Fruit fly (Drosophila melanogaster) whole organism, prepupa: ENCODE data around the gene Cht7.
A peak's percentile ranks its signal among the peaks of the same experiment; 100 is the strongest.

Experiments
- Blimp-1 ChIP-seq: fragments of 200-800 bp; sonication (Bioruptor generic); optimal IDR thresholded peaks from 3 replicates; lab custom pipeline; 2017; ENCODE audit warnings: missing biosample characterization, missing genetic modification characterization, mild to moderate bottlenecking, moderate library complexity, missing genetic modification reagents
- CG10669 ChIP-seq: fragments of 200-800 bp; sonication (Bioruptor generic); optimal IDR thresholded peaks from 3 replicates; lab custom pipeline; 2018; ENCODE audit warnings: missing biosample characterization, mild to moderate bottlenecking, missing genetic modification characterization, moderate library complexity
- CG11762 ChIP-seq: fragments of 200-800 bp; sonication (Bioruptor generic); optimal IDR thresholded peaks from 3 replicates; lab custom pipeline; 2016; ENCODE audit warnings: missing biosample characterization, missing genetic modification characterization; ENCODE audit not compliant: insufficient read depth
- CG15336 ChIP-seq: fragments of 200-800 bp; sonication (Bioruptor generic); IDR thresholded peaks from 2 replicates; pipeline ENCODE4 v1.3.6; 2022; ENCODE audit warnings: missing biosample characterization, missing genetic modification characterization
- CG1621 ChIP-seq: fragments of 200-800 bp; sonication (Bioruptor generic); optimal IDR thresholded peaks from 3 replicates; lab custom pipeline; 2018; ENCODE audit warnings: missing biosample characterization, mild to moderate bottlenecking, missing genetic modification characterization
- CG3032 ChIP-seq: fragments of 200-800 bp; optimal IDR thresholded peaks from 2 replicates; lab custom pipeline; 2019; ENCODE audit warnings: missing biosample characterization, mild to moderate bottlenecking, missing genetic modification characterization, moderate library complexity
- CG31627 ChIP-seq: fragments of 200-800 bp; sonication (Bioruptor generic); optimal IDR thresholded peaks from 3 replicates; lab custom pipeline; 2016; ENCODE audit warnings: missing biosample characterization, missing genetic modification characterization
- CG34406 ChIP-seq: fragments of 200-800 bp; sonication (Bioruptor generic); optimal IDR thresholded peaks from 3 replicates; lab custom pipeline; 2016; ENCODE audit warnings: missing biosample characterization, missing genetic modification characterization
- CG3919 ChIP-seq: fragments of 200-800 bp; sonication (Bioruptor generic); optimal IDR thresholded peaks from 3 replicates; lab custom pipeline; 2016; ENCODE audit warnings: missing biosample characterization, missing genetic modification characterization
- CG4318 ChIP-seq: fragments of 200-800 bp; sonication (Bioruptor generic); optimal IDR thresholded peaks from 3 replicates; lab custom pipeline; 2017; ENCODE audit warnings: missing biosample characterization, mild to moderate bottlenecking, missing genetic modification characterization
- CG6163 ChIP-seq: fragments of 200-800 bp; sonication (Bioruptor generic); IDR thresholded peaks from 3 replicates; pipeline ENCODE4 v1.3.6; 2022; ENCODE audit warnings: missing biosample characterization, missing genetic modification characterization
- CG6792 ChIP-seq: fragments of 200-800 bp; sonication (Bioruptor generic); optimal IDR thresholded peaks from 3 replicates; lab custom pipeline; 2016; ENCODE audit warnings: missing biosample characterization, missing genetic modification characterization
- CG6808 ChIP-seq: fragments of 200-800 bp; sonication (Bioruptor generic); optimal IDR thresholded peaks from 3 replicates; lab custom pipeline; 2017; ENCODE audit warnings: missing biosample characterization, missing genetic modification characterization, mild to moderate bottlenecking, moderate library complexity, missing genetic modification reagents
- CG6854 ChIP-seq: fragments of 200-800 bp; sonication (Bioruptor generic); optimal IDR thresholded peaks from 2 replicates; lab custom pipeline; 2017; ENCODE audit warnings: missing biosample characterization, mild to moderate bottlenecking, missing genetic modification characterization
- CG8119 ChIP-seq: fragments of 200-800 bp; sonication (Bioruptor generic); IDR thresholded peaks from 3 replicates; pipeline ENCODE4 v1.3.6; 2022; ENCODE audit warnings: missing biosample characterization, missing genetic modification characterization
- CG8319 ChIP-seq: fragments of 200-800 bp; sonication (Bioruptor generic); optimal IDR thresholded peaks from 3 replicates; lab custom pipeline; 2016; ENCODE audit warnings: missing biosample characterization, missing genetic modification characterization
- CG9139 ChIP-seq: fragments of 200-800 bp; sonication (Bioruptor generic); optimal IDR thresholded peaks from 3 replicates; lab custom pipeline; 2017; ENCODE audit warnings: missing biosample characterization, mild to moderate bottlenecking, missing genetic modification characterization
- Eip78C ChIP-seq: fragments of 200-800 bp; sonication (Bioruptor generic); peaks from one replicate; lab custom pipeline; 2016; ENCODE audit warnings: missing biosample characterization, missing genetic modification characterization
- Eip93F ChIP-seq: fragments of 200-800 bp; sonication (Bioruptor generic); optimal IDR thresholded peaks from 2 replicates; lab custom pipeline; 2016; ENCODE audit warnings: missing biosample characterization, mild to moderate bottlenecking, missing genetic modification characterization
- Ets21C ChIP-seq: fragments of 200-800 bp; sonication (Bioruptor generic); optimal IDR thresholded peaks from 3 replicates; lab custom pipeline; 2016; ENCODE audit warnings: missing biosample characterization, missing genetic modification characterization
- Ets96B ChIP-seq: fragments of 200-800 bp; optimal IDR thresholded peaks from 2 replicates; lab custom pipeline; 2019; ENCODE audit warnings: missing biosample characterization, mild to moderate bottlenecking, missing genetic modification characterization, moderate library complexity
- Gug ChIP-seq: fragments of 200-800 bp; sonication (Bioruptor generic); IDR thresholded peaks from 2 replicates; pipeline ENCODE4 v1.3.6; 2022; ENCODE audit warnings: missing biosample characterization, missing genetic modification characterization
- Hr39 ChIP-seq: fragments of 200-800 bp; sonication (Bioruptor generic); optimal IDR thresholded peaks from 2 replicates; lab custom pipeline; 2016; ENCODE audit warnings: missing biosample characterization, missing genetic modification characterization
- Hr4 ChIP-seq: fragments of 200-800 bp; sonication (Bioruptor generic); optimal IDR thresholded peaks from 3 replicates; lab custom pipeline; 2016; ENCODE audit warnings: missing biosample characterization, missing genetic modification characterization
- Lpt ChIP-seq: fragments of 200-800 bp; sonication (Bioruptor generic); optimal IDR thresholded peaks from 3 replicates; lab custom pipeline; 2016; ENCODE audit warnings: missing biosample characterization, missing genetic modification characterization
- OdsH ChIP-seq: fragments of 200-800 bp; sonication (Bioruptor generic); optimal IDR thresholded peaks from 3 replicates; lab custom pipeline; 2016; ENCODE audit warnings: missing biosample characterization, missing genetic modification characterization
- Smox ChIP-seq: fragments of 200-800 bp; sonication (Bioruptor generic); optimal IDR thresholded peaks from 3 replicates; lab custom pipeline; 2016; ENCODE audit warnings: missing biosample characterization, missing genetic modification characterization
- Sox102F ChIP-seq: fragments of 200-800 bp; sonication (Bioruptor generic); optimal IDR thresholded peaks from 2 replicates; lab custom pipeline; 2016; ENCODE audit warnings: missing biosample characterization, mild to moderate bottlenecking, missing genetic modification characterization
- achi ChIP-seq: fragments of 200-800 bp; sonication (Bioruptor generic); optimal IDR thresholded peaks from 3 replicates; lab custom pipeline; 2016; ENCODE audit warnings: missing biosample characterization, missing genetic modification characterization
- acj6 ChIP-seq: fragments of 200-800 bp; sonication (Bioruptor generic); optimal IDR thresholded peaks from 3 replicates; lab custom pipeline; 2016; ENCODE audit warnings: missing biosample characterization, missing genetic modification characterization
- cyc ChIP-seq: fragments of 200-800 bp; sonication (Bioruptor generic); optimal IDR thresholded peaks from 3 replicates; lab custom pipeline; 2016; ENCODE audit warnings: missing biosample characterization, missing genetic modification characterization
- dac ChIP-seq: fragments of 200-800 bp; sonication (Bioruptor generic); optimal IDR thresholded peaks from 2 replicates; lab custom pipeline; 2017; ENCODE audit warnings: missing biosample characterization, mild to moderate bottlenecking, missing genetic modification characterization
- dsx ChIP-seq: fragments of 200-800 bp; optimal IDR thresholded peaks from 3 replicates; lab custom pipeline; 2019; ENCODE audit warnings: missing biosample characterization, mild to moderate bottlenecking, missing genetic modification characterization, moderate library complexity; ENCODE audit not compliant: poor library complexity, severe bottlenecking
- eg ChIP-seq: fragments of 200-800 bp; sonication (Bioruptor generic); IDR thresholded peaks from 3 replicates; pipeline ENCODE4 v1.3.6; 2022; ENCODE audit warnings: missing biosample characterization, missing genetic modification characterization
- esn ChIP-seq: fragments of 200-800 bp; sonication (Bioruptor generic); optimal IDR thresholded peaks from 2 replicates; lab custom pipeline; 2016; ENCODE audit warnings: missing biosample characterization, mild to moderate bottlenecking, missing genetic modification characterization, moderate library complexity
- fd59A ChIP-seq: fragments of 200-800 bp; sonication (Bioruptor generic); optimal IDR thresholded peaks from 2 replicates; lab custom pipeline; 2017; ENCODE audit warnings: missing biosample characterization, mild to moderate bottlenecking, missing genetic modification characterization, missing genetic modification reagents
- fd85E ChIP-seq: fragments of 200-800 bp; sonication (Bioruptor generic); optimal IDR thresholded peaks from 3 replicates; lab custom pipeline; 2016; ENCODE audit warnings: missing biosample characterization, missing genetic modification characterization
- fkh ChIP-seq: fragments of 200-800 bp; sonication (Bioruptor generic); optimal IDR thresholded peaks from 3 replicates; lab custom pipeline; 2017; ENCODE audit warnings: missing biosample characterization, mild to moderate bottlenecking, missing genetic modification characterization, moderate library complexity
- lz ChIP-seq: fragments of 200-800 bp; sonication (Bioruptor generic); optimal IDR thresholded peaks from 3 replicates; lab custom pipeline; 2016; ENCODE audit warnings: missing biosample characterization, missing genetic modification characterization
- net ChIP-seq: fragments of 200-800 bp; sonication (Bioruptor generic); optimal IDR thresholded peaks from 3 replicates; lab custom pipeline; 2016; ENCODE audit warnings: missing biosample characterization, missing genetic modification characterization
- pdm3 ChIP-seq: fragments of 200-800 bp; sonication (Bioruptor generic); optimal IDR thresholded peaks from 3 replicates; lab custom pipeline; 2016; ENCODE audit warnings: missing biosample characterization, missing genetic modification characterization
- salr ChIP-seq, 2 experiments: fragments of 200-800 bp; sonication (Bioruptor generic); optimal IDR thresholded peaks; 3 replicates each; lab custom pipeline; 2016 to 2018; ENCODE audit warnings: missing biosample characterization in 2 of 2, missing genetic modification characterization in 2 of 2, mild to moderate bottlenecking in 1 of 2
- spab ChIP-seq: fragments of 200-800 bp; sonication (Bioruptor generic); optimal IDR thresholded peaks from 2 replicates; lab custom pipeline; 2017; ENCODE audit warnings: missing biosample characterization, mild to moderate bottlenecking, missing genetic modification characterization, missing genetic modification reagents
- ss ChIP-seq, 2 experiments: fragments of 200-800 bp; sonication (Bioruptor generic); optimal IDR thresholded peaks; 2 replicates in 1 of 2; 3 replicates in 1 of 2; lab custom pipeline; 2017 to 2018; ENCODE audit warnings: mild to moderate bottlenecking in 2 of 2, missing biosample characterization in 2 of 2, missing genetic modification characterization in 2 of 2, moderate library complexity in 1 of 2
- vri ChIP-seq: fragments of 200-800 bp; sonication (Bioruptor generic); optimal IDR thresholded peaks from 3 replicates; lab custom pipeline; 2016; ENCODE audit warnings: missing biosample characterization, mild to moderate bottlenecking, missing genetic modification characterization

Cht7 gene

DNA sequence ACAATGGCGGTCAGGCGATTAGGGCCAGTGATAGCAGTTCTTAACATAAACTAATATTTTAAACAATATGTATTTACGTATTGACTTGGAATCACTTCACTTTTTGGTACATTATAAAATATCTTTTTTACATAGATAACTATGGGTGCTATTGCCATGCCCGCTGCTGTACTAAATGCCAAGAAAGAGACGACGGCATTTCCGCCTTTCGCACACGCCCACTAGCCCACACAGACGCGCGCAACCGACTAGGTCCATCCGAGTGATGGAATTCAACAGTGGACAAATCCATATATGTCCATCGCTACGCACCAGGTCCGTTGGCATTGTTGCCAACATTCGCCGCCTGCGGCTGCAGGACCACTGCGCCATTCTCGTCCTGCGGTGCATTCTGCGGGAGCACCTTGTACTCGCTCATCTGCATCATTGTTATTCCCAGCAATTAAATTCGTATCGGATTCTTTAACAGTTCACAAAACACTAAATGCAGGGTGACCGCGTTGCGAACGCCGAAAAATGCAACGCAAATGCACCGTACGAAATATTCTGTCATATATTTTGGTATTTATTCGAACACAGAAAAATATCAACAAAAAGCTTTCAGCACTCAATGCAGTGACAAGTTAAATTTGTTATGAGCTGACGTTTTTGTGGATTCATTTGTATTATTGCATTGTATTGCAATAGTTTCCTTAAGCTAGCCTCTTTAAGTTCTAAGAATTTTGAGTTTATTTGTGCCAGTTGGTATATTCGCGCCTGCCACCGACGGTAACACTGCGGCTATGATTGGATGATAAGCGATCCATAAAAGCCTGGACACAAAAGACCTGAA is 60.2 kb downstream of the Cht7 start, which contains the start of the genes scramb2 and Sk2 (continued):
- TF ChIP-seq CG11762 (GFP tag; lab: Kevin White, UChicago), result peak; percentile 95
- TF ChIP-seq acj6 (GFP tag; lab: Kevin White, UChicago), result peak; percentile 96
- peak; percentile 96 for TF ChIP-seq CG34406 (GFP tag; lab: Kevin White, UChicago)
- peak; percentile 92 for TF ChIP-seq Hr39 (GFP tag; lab: Kevin White, UChicago)
- peak; percentile 96 for TF ChIP-seq CG6808 (GFP tag; lab: Kevin White, UChicago)
- TF ChIP-seq salr (GFP tag; optimal IDR thresholded peaks at IDR 0.05; lab: Kevin White, UChicago), result peak; percentile 92 to 95
- peak; percentile 93 for TF ChIP-seq CG8319
- TF ChIP-seq Gug, result peak; percentile 95
- TF ChIP-seq dac (GFP tag; lab: Kevin White, UChicago), result peak; percentile 92
- peak; percentile 97 to 98 for TF ChIP-seq ss (GFP tag; optimal IDR thresholded peaks at IDR 0.05; lab: Kevin White, UChicago)

DNA sequence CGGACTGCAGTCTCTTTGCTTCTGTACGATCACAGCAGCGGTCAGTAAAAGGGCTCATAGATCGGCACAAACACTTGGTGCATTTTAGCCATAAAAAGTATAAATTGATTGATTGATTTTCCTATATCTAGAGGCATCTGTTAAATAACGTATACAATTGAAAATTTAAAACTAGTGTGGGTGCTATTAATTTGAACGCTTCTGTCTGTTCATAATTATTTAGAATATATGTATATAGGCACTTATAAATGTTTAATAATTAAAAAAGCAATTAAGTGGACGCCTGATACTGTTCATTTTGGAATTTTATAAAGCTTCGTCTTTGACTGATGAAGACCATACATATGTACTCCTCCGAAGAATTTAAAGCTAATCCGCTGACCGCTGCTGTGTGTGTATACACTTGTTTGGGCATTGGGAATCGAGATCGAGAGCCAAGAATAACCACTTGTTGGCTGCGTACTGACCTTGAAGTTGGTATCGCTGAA is 61.5 kb downstream of the Cht7 start:
- peak; percentile 93 for TF ChIP-seq Ets96B (tag; lab: Kevin White, UChicago)
- no peak for TF ChIP-seq dac (GFP tag; lab: Kevin White, UChicago)
- peak; percentile 86 for TF ChIP-seq Sox102F (GFP tag; lab: Kevin White, UChicago)
- peak; percentile 89 for TF ChIP-seq achi
- peak; percentile 84 for TF ChIP-seq CG8319
- peak; percentile 49; the same call in 1 of the 3 replicates for TF ChIP-seq eg (GFP tag; lab: Robert Waterston, UW)
- peak; percentile 61 for TF ChIP-seq fd85E (GFP tag; lab: Kevin White, UChicago)
- TF ChIP-seq CG34406 (GFP tag; lab: Kevin White, UChicago), result peak; percentile 94
- peak; percentile 52 for TF ChIP-seq CG6854 (GFP tag; lab: Kevin White, UChicago)
- TF ChIP-seq CG10669 (GFP tag; lab: Kevin White, UChicago), result peak; percentile 90
- TF ChIP-seq CG6792 (GFP tag; lab: Kevin White, UChicago), result peak; percentile 85
- TF ChIP-seq CG6163 (GFP tag; lab: Robert Waterston, UW), result peak; percentile 84
- TF ChIP-seq fd59A (GFP tag; lab: Kevin White, UChicago), result peak; percentile 89
- peak; percentile 92 for TF ChIP-seq esn (GFP tag; lab: Kevin White, UChicago)
- peak; percentile 87 to 91 for TF ChIP-seq ss (GFP tag; optimal IDR thresholded peaks at IDR 0.05; lab: Kevin White, UChicago)
- peak; percentile 62 to 85 for TF ChIP-seq salr (GFP tag; optimal IDR thresholded peaks at IDR 0.05; lab: Kevin White, UChicago)
- peak; percentile 87 for TF ChIP-seq vri (GFP tag; lab: Kevin White, UChicago)
- TF ChIP-seq CG3032 (tag; lab: Kevin White, UChicago), result peak; percentile 90
- peak; percentile 87 for TF ChIP-seq OdsH (GFP tag; lab: Kevin White, UChicago)
- TF ChIP-seq CG4318 (GFP tag; lab: Kevin White, UChicago), result peak; percentile 54
- TF ChIP-seq CG31627 (GFP tag; lab: Kevin White, UChicago), result peak; percentile 83
- peak; percentile 93 for TF ChIP-seq CG6808 (GFP tag; lab: Kevin White, UChicago)
- peak; percentile 84 for TF ChIP-seq CG8119 (GFP tag; lab: Robert Waterston, UW)
- peak; percentile 53 for TF ChIP-seq Lpt
- TF ChIP-seq acj6 (GFP tag; lab: Kevin White, UChicago), result peak; percentile 91
- peak; percentile 65 for TF ChIP-seq CG15336 (GFP tag; lab: Robert Waterston, UW)
- TF ChIP-seq Eip93F (GFP tag; lab: Kevin White, UChicago), result peak; percentile 61
- peak; percentile 97 for TF ChIP-seq Eip78C (GFP tag; lab: Kevin White, UChicago)
- TF ChIP-seq net (GFP tag; lab: Kevin White, UChicago), result peak; percentile 86
- TF ChIP-seq cyc (GFP tag; lab: Kevin White, UChicago), result peak; percentile 80
- TF ChIP-seq CG1621, result peak; percentile 70
- TF ChIP-seq Ets21C (GFP tag; lab: Kevin White, UChicago), result peak; percentile 52
- TF ChIP-seq CG3919 (GFP tag; lab: Kevin White, UChicago), result peak; percentile 85
- peak; percentile 90 for TF ChIP-seq spab (GFP tag; lab: Kevin White, UChicago)
- TF ChIP-seq Smox (GFP tag; lab: Kevin White, UChicago), result peak; percentile 86
- TF ChIP-seq CG9139, result peak; percentile 85
- TF ChIP-seq Hr39 (GFP tag; lab: Kevin White, UChicago), result peak; percentile 81
- peak; percentile 72 for TF ChIP-seq Blimp-1 (GFP tag; lab: Kevin White, UChicago)
- TF ChIP-seq fkh (GFP tag; lab: Kevin White, UChicago), result no peak
- TF ChIP-seq Hr4 (GFP tag; lab: Kevin White, UChicago), result peak; percentile 70
- TF ChIP-seq CG11762 (GFP tag; lab: Kevin White, UChicago), result peak; percentile 69
- TF ChIP-seq lz (GFP tag; lab: Kevin White, UChicago), result peak; percentile 83
- peak; percentile 86 for TF ChIP-seq dsx (GFP tag; lab: Kevin White, UChicago)
- TF ChIP-seq pdm3 (GFP tag; lab: Kevin White, UChicago), result peak; percentile 83
